Fruit fly (Drosophila melanogaster) whole organism, embryonic: ENCODE data around the gene eas.
A peak's percentile ranks its signal among the peaks of the same experiment; 100 is the strongest.

Experiments used
- Awh ChIP-seq: fragments of 200-800 bp; sonication (Bioruptor generic); IDR thresholded peaks from 2 replicates; pipeline ENCODE4, ENCODE4 v1.3.6; 2022; ENCODE audit warnings: missing biosample characterization, missing genetic modification characterization
- BtbVII ChIP-seq: fragments of 200-800 bp; sonication (Bioruptor generic); optimal IDR thresholded peaks from 3 replicates; lab custom pipeline; 2017; ENCODE audit warnings: missing biosample characterization, mild to moderate bottlenecking, missing genetic modification characterization
- Bteb2 ChIP-seq: fragments of 200-800 bp; sonication (Bioruptor generic); optimal IDR thresholded peaks from 2 replicates; lab custom pipeline; 2016; ENCODE audit warnings: missing biosample characterization, missing genetic modification characterization
- C15 ChIP-seq: fragments of 200-800 bp; sonication (Bioruptor generic); IDR thresholded peaks from 3 replicates; pipeline ENCODE4 v1.3.6; 2022; ENCODE audit warnings: missing biosample characterization, missing genetic modification characterization
- CG11093 ChIP-seq: fragments of 200-800 bp; sonication (Bioruptor generic); IDR thresholded peaks from 3 replicates; pipeline ENCODE4 v1.3.6; 2022; ENCODE audit warnings: missing biosample characterization, missing genetic modification characterization
- CG11398 ChIP-seq: fragments of 200-800 bp; sonication (Bioruptor generic); optimal IDR thresholded peaks from 2 replicates; lab custom pipeline; 2016; ENCODE audit warnings: missing biosample characterization, missing genetic modification characterization
- CG11696 ChIP-seq: fragments of 200-800 bp; sonication (Bioruptor generic); IDR thresholded peaks from 2 replicates; pipeline ENCODE4 v1.3.6; 2022; ENCODE audit warnings: missing biosample characterization, missing genetic modification characterization
- CG14710 ChIP-seq: fragments of 200-800 bp; sonication (Bioruptor generic); optimal IDR thresholded peaks from 3 replicates; lab custom pipeline; 2019; ENCODE audit warnings: missing biosample characterization, mild to moderate bottlenecking, missing genetic modification characterization, moderate library complexity
- CG1647 ChIP-seq: fragments of 200-800 bp; sonication (Bioruptor generic); optimal IDR thresholded peaks from 3 replicates; lab custom pipeline; 2016; ENCODE audit warnings: missing biosample characterization, missing genetic modification characterization
- CG17186 ChIP-seq: fragments of 200-800 bp; sonication (Bioruptor generic); optimal IDR thresholded peaks from 3 replicates; lab custom pipeline; 2017; ENCODE audit warnings: missing biosample characterization, missing genetic modification reagents, missing genetic modification characterization
- CG17829 ChIP-seq: fragments of 200-800 bp; optimal IDR thresholded peaks from 2 replicates; lab custom pipeline; 2019; ENCODE audit warnings: missing biosample characterization, mild to moderate bottlenecking, missing genetic modification characterization, moderate library complexity
- CG1792 ChIP-seq: fragments of 200-800 bp; sonication (Bioruptor generic); optimal IDR thresholded peaks from 2 replicates; lab custom pipeline; 2016; ENCODE audit warnings: missing biosample characterization, missing genetic modification characterization
- CG2678 ChIP-seq: fragments of 200-800 bp; sonication (Bioruptor generic); optimal IDR thresholded peaks from 3 replicates; lab custom pipeline; 2019; ENCODE audit warnings: missing biosample characterization, mild to moderate bottlenecking, missing genetic modification characterization, moderate library complexity
- CG31365 ChIP-seq: fragments of 200-800 bp; sonication (Bioruptor generic); optimal IDR thresholded peaks from 2 replicates; lab custom pipeline; 2018; ENCODE audit warnings: missing biosample characterization, mild to moderate bottlenecking, missing genetic modification characterization
- CG34376 ChIP-seq: fragments of 200-800 bp; sonication (Bioruptor generic); optimal IDR thresholded peaks from 2 replicates; lab custom pipeline; 2018; ENCODE audit warnings: missing biosample characterization, mild to moderate bottlenecking, missing genetic modification characterization
- CG3995 ChIP-seq: fragments of 200-800 bp; sonication (Bioruptor generic); optimal IDR thresholded peaks from 3 replicates; lab custom pipeline; 2016; ENCODE audit warnings: missing biosample characterization, missing genetic modification characterization
- CG7839 ChIP-seq: fragments of 200-800 bp; sonication (Bioruptor generic); optimal IDR thresholded peaks from 3 replicates; lab custom pipeline; 2018; ENCODE audit warnings: missing biosample characterization, mild to moderate bottlenecking, missing genetic modification characterization, moderate library complexity
- CG8281 ChIP-seq: fragments of 200-800 bp; sonication (Bioruptor generic); optimal IDR thresholded peaks from 2 replicates; lab custom pipeline; 2018; ENCODE audit warnings: missing biosample characterization, mild to moderate bottlenecking, missing genetic modification characterization, moderate library complexity
- CG8290 ChIP-seq, 3 experiments: fragments of 200-800 bp; sonication (Bioruptor generic); optimal IDR thresholded peaks; 2 replicates each; lab custom pipeline; 2016 to 2019; ENCODE audit warnings: missing biosample characterization in 3 of 3, missing genetic modification characterization in 3 of 3, mild to moderate bottlenecking in 2 of 3, moderate library complexity in 1 of 3
- CG8359 ChIP-seq: fragments of 200-800 bp; sonication (Bioruptor generic); optimal IDR thresholded peaks from 2 replicates; lab custom pipeline; 2017; ENCODE audit warnings: missing biosample characterization, mild to moderate bottlenecking, missing genetic modification characterization, borderline replicate concordance
- CG9437 ChIP-seq: fragments of 200-800 bp; sonication (Bioruptor generic); optimal IDR thresholded peaks from 2 replicates; lab custom pipeline; 2018; ENCODE audit warnings: missing biosample characterization, mild to moderate bottlenecking, missing genetic modification characterization
- CTCF ChIP-seq: fragments of 200-800 bp; sonication (Bioruptor generic); optimal IDR thresholded peaks from 2 replicates; lab custom pipeline; 2017; ENCODE audit warnings: missing biosample characterization, mild to moderate bottlenecking, missing genetic modification characterization, moderate library complexity
- D ChIP-seq, 2 experiments: fragments of 200-800 bp in 1 of 2; fragments of >200 bp in 1 of 2; sonication (Bioruptor generic) in 1 of 2; optimal IDR thresholded peaks; 2 replicates in 1 of 2; 3 replicates in 1 of 2; lab custom pipeline; 2017; ENCODE audit warnings: mild to moderate bottlenecking in 1 of 2, missing biosample characterization in 1 of 2, missing genetic modification characterization in 1 of 2, missing genetic modification reagents in 1 of 2
- Dip3 ChIP-seq: fragments of 200-800 bp; sonication (Bioruptor generic); optimal IDR thresholded peaks from 3 replicates; lab custom pipeline; 2016; ENCODE audit warnings: missing biosample characterization, missing genetic modification characterization
- Hand ChIP-seq: fragments of 200-800 bp; sonication (Bioruptor generic); optimal IDR thresholded peaks from 2 replicates; lab custom pipeline; 2017; ENCODE audit warnings: mild to moderate bottlenecking, missing biosample characterization, missing genetic modification reagents, missing genetic modification characterization
- HmgZ ChIP-seq: fragments of 200-800 bp; sonication (Bioruptor generic); optimal IDR thresholded peaks from 2 replicates; lab custom pipeline; 2018; ENCODE audit warnings: missing biosample characterization, mild to moderate bottlenecking, missing genetic modification characterization
- Hr39 ChIP-seq: fragments of >200 bp; optimal IDR thresholded peaks from 2 replicates; lab custom pipeline; 2017
- Jarid2 ChIP-seq: fragments of 200-800 bp; sonication (Bioruptor generic); optimal IDR thresholded peaks from 3 replicates; lab custom pipeline; 2017; ENCODE audit warnings: mild to moderate bottlenecking, missing biosample characterization, missing genetic modification reagents, missing genetic modification characterization
- Mes4 ChIP-seq: fragments of 200-800 bp; sonication (Bioruptor generic); optimal IDR thresholded peaks from 2 replicates; lab custom pipeline; 2016; ENCODE audit warnings: missing biosample characterization, missing genetic modification characterization
- Nf-YC ChIP-seq: fragments of 200-800 bp; optimal IDR thresholded peaks from 3 replicates; lab custom pipeline; 2019; ENCODE audit warnings: missing biosample characterization, mild to moderate bottlenecking, missing genetic modification characterization, moderate library complexity
- Oaz ChIP-seq: fragments of 200-800 bp; sonication (Bioruptor generic); IDR thresholded peaks from 2 replicates; pipeline ENCODE4 v1.3.6; 2022; ENCODE audit warnings: missing biosample characterization, missing genetic modification characterization
- Oli ChIP-seq: fragments of 200-800 bp; sonication (Bioruptor generic); optimal IDR thresholded peaks from 2 replicates; lab custom pipeline; 2018; ENCODE audit warnings: missing biosample characterization, mild to moderate bottlenecking, missing genetic modification characterization, moderate library complexity
- Opbp ChIP-seq: fragments of 200-800 bp; sonication (Bioruptor generic); IDR thresholded peaks from 3 replicates; pipeline ENCODE4 v1.3.6; 2022; ENCODE audit warnings: missing biosample characterization, missing genetic modification characterization; ENCODE audit not compliant: partially characterized antibody
- Sox102F ChIP-seq: fragments of 200-800 bp; sonication (Bioruptor generic); optimal IDR thresholded peaks from 2 replicates; lab custom pipeline; 2018; ENCODE audit warnings: missing biosample characterization, mild to moderate bottlenecking, missing genetic modification characterization, moderate library complexity
- Sry-δ ChIP-seq: fragments of 200-800 bp; sonication (Bioruptor generic); optimal IDR thresholded peaks from 2 replicates; lab custom pipeline; 2016; ENCODE audit warnings: missing biosample characterization, missing genetic modification characterization
- ase ChIP-seq: fragments of 200-800 bp; sonication (Bioruptor generic); IDR thresholded peaks from 3 replicates; pipeline ENCODE4 v1.3.6; 2022; ENCODE audit warnings: missing biosample characterization, missing genetic modification characterization
- caup ChIP-seq: fragments of 200-800 bp; sonication (Bioruptor generic); optimal IDR thresholded peaks from 3 replicates; lab custom pipeline; 2017; ENCODE audit warnings: missing biosample characterization, mild to moderate bottlenecking, missing genetic modification characterization, moderate library complexity; ENCODE audit not compliant: severe bottlenecking
- chm ChIP-seq: fragments of 200-800 bp; sonication (Bioruptor generic); IDR thresholded peaks from 2 replicates; pipeline ENCODE4 v1.3.6; 2022; ENCODE audit warnings: missing biosample characterization, missing genetic modification characterization
- inv ChIP-seq: fragments of 200-800 bp; sonication (Bioruptor generic); IDR thresholded peaks from 2 replicates; pipeline ENCODE4 v1.3.6; 2022; ENCODE audit warnings: missing biosample characterization, missing genetic modification characterization; ENCODE audit not compliant: partially characterized antibody
- knrl ChIP-seq: fragments of 200-800 bp; sonication (Bioruptor generic); IDR thresholded peaks from 3 replicates; pipeline ENCODE4 v1.3.6; 2022; ENCODE audit warnings: missing biosample characterization, missing genetic modification characterization; ENCODE audit not compliant: partially characterized antibody
- lilli ChIP-seq: fragments of 200-800 bp; sonication (Bioruptor generic); optimal IDR thresholded peaks from 3 replicates; lab custom pipeline; 2016; ENCODE audit warnings: missing biosample characterization, missing genetic modification characterization
- lola ChIP-seq, 3 experiments: fragments of >200 bp in 2 of 3; fragments of 200-800 bp in 1 of 3; sonication (Bioruptor generic) in 1 of 3; optimal IDR thresholded peaks; 2 replicates each; lab custom pipeline; 2017 to 2019; ENCODE audit warnings: missing biosample characterization in 3 of 3, missing genetic modification characterization in 3 of 3, mild to moderate bottlenecking in 1 of 3, moderate library complexity in 1 of 3
- nom ChIP-seq: fragments of 200-800 bp; sonication (Bioruptor generic); optimal IDR thresholded peaks from 2 replicates; lab custom pipeline; 2017; ENCODE audit warnings: missing biosample characterization, missing genetic modification characterization, mild to moderate bottlenecking, moderate library complexity, missing genetic modification reagents
- peb ChIP-seq: fragments of 200-800 bp; sonication (Bioruptor generic); IDR thresholded peaks from 2 replicates; pipeline ENCODE4 v1.3.6; 2022; ENCODE audit warnings: missing biosample characterization, missing genetic modification characterization
- prd ChIP-seq, 3 experiments: fragments of >200 bp in 2 of 3; fragments of 200-800 bp in 1 of 3; sonication (Bioruptor generic) in 1 of 3; optimal IDR thresholded peaks in 2 of 3; IDR thresholded peaks in 1 of 3; 2 replicates in 2 of 3; 3 replicates in 1 of 3; pipeline versions ENCODE4 v1.3.6 to Lab custom; 2017 to 2022; ENCODE audit warnings: missing biosample characterization in 1 of 3, missing genetic modification characterization in 1 of 3
- rib ChIP-seq: fragments of 200-800 bp; sonication (Bioruptor generic); IDR thresholded peaks from 2 replicates; pipeline ENCODE4 v1.3.6; 2022; ENCODE audit warnings: missing biosample characterization, missing genetic modification characterization
- scrt ChIP-seq: fragments of 200-800 bp; sonication (Bioruptor generic); optimal IDR thresholded peaks from 2 replicates; lab custom pipeline; 2018; ENCODE audit warnings: missing biosample characterization, mild to moderate bottlenecking, missing genetic modification characterization, moderate library complexity
- slp2 ChIP-seq: fragments of 200-800 bp; sonication (Bioruptor generic); optimal IDR thresholded peaks from 2 replicates; lab custom pipeline; 2016; ENCODE audit warnings: missing biosample characterization, missing genetic modification characterization
- unpg ChIP-seq: fragments of 200-800 bp; sonication (Bioruptor generic); optimal IDR thresholded peaks from 3 replicates; lab custom pipeline; 2018; ENCODE audit warnings: missing biosample characterization, mild to moderate bottlenecking, missing genetic modification characterization, moderate library complexity

The eas gene

dm6 chrX:16263415-16263814 lies 14.7 kb upstream of the eas start (continued):
- TF ChIP-seq CG17186 (GFP tag; lab: Kevin White, UChicago) (no peak), Nf-YC (tag; lab: Kevin White, UChicago) (peak; percentile 51), CG7839 (tag; lab: Kevin White, UChicago) (peak; percentile 87), rib (peak; percentile 30; the same call in 1 of the 2 replicates), CTCF (no peak), Awh (GFP tag; lab: Robert Waterston, UW) (peak; percentile 86), BtbVII (GFP tag; lab: Kevin White, UChicago) (peak; percentile 55), C15 (0 out of 3 replicates have a peak, but pooled peaks have one; percentile 13), scrt (GFP tag; lab: Kevin White, UChicago) (peak; percentile 74), CG8359 (GFP tag; lab: Kevin White, UChicago) (peak; percentile 61), chm (peak; percentile 70), CG17829 (peak; percentile 77), HmgZ (tag; lab: Kevin White, UChicago) (peak; percentile 71), CG1647 (GFP tag; lab: Kevin White, UChicago) (peak; percentile 25), Mes4 (GFP tag; lab: Kevin White, UChicago) (peak; percentile 18), Bteb2 (peak; percentile 45), Sry-δ (GFP tag; lab: Kevin White, UChicago) (peak; percentile 15), slp2 (GFP tag; lab: Kevin White, UChicago) (no peak), caup (GFP tag; lab: Kevin White, UChicago) (peak; percentile 73), unpg (GFP tag; lab: Kevin White, UChicago) (peak; percentile 87), peb (GFP tag; lab: Robert Waterston, UW) (peak; percentile 56; the same call in 1 of the 2 replicates), CG1792 (GFP tag; lab: Kevin White, UChicago) (peak; percentile 2), CG11398 (GFP tag; lab: Kevin White, UChicago) (no peak), CG31365 (tag; lab: Kevin White, UChicago) (peak; percentile 35), CG3995 (GFP tag; lab: Kevin White, UChicago) (no peak), CG2678 (tag; lab: Kevin White, UChicago) (peak; percentile 86), prd (optimal IDR thresholded peaks at IDR 0.05; lab: Kevin White, UChicago) (no peak), prd (GFP tag; IDR thresholded peaks at IDR 0.05; lab: Robert Waterston, UW) (peak; percentile 89), nom (GFP tag; lab: Kevin White, UChicago) (peak; percentile 7), Opbp (GFP tag; lab: Robert Waterston, UW) (no peak), CG14710 (peak; percentile 77), Hr39 (lab: Kevin White, UChicago) (no peak), CG8281 (tag; lab: Kevin White, UChicago) (peak; percentile 28), inv (GFP tag; lab: Robert Waterston, UW) (no peak), CG8290 (GFP tag; optimal IDR thresholded peaks at IDR 0.05; lab: Kevin White, UChicago) (peak; percentile 75), CG8290 (tag; optimal IDR thresholded peaks at IDR 0.05; lab: Kevin White, UChicago) (peak in 1 of 2 experiments; percentile 86), lilli (GFP tag; lab: Kevin White, UChicago) (peak; percentile 81), ase (GFP tag; lab: Robert Waterston, UW) (peak; percentile 63), Dip3 (GFP tag; lab: Kevin White, UChicago) (peak; percentile 28), CG11696 (peak; percentile 88), D (optimal IDR thresholded peaks at IDR 0.05; lab: Kevin White, UChicago) (no peak), D (GFP tag; optimal IDR thresholded peaks at IDR 0.05; lab: Kevin White, UChicago) (peak; percentile 73), knrl (GFP tag; lab: Robert Waterston, UW) (no peak), Sox102F (GFP tag; lab: Kevin White, UChicago) (peak; percentile 78), lola (GFP tag; optimal IDR thresholded peaks at IDR 0.05; lab: Kevin White, UChicago) (peak in 1 of 3 experiments; percentile 79), Oli (tag; lab: Kevin White, UChicago) (peak; percentile 79), CG9437 (GFP tag; lab: Kevin White, UChicago) (peak; percentile 58), CG34376 (GFP tag; lab: Kevin White, UChicago) (peak; percentile 56), Hand (GFP tag; lab: Kevin White, UChicago) (peak; percentile 64), Jarid2 (peak; percentile 35), CG11093 (peak; percentile 62; the same call in 1 of the 3 replicates), Oaz (GFP tag; lab: Robert Waterston, UW) (peak; percentile 59)
